Worm (Caenorhabditis elegans): ENCODE measurements around the gene mrpl-1.

The mrpl-1 gene

ce11 chrIV:7728402-7728963 lies 19.0 kb upstream of the mrpl-1 start, which contains the start of gene sucg-1:
Gene sucg-1, plus strand, starts transcription at chrIV:7728913.
- TF ChIP-seq F49E8.2 (tag; optimal IDR thresholded peaks at IDR 0.05; ENCODE audit: insufficient read depth) (no peak), lin-35 (GFP tag; optimal IDR thresholded peaks at IDR 0.05) (no peak), attf-3 (GFP tag; conservative IDR thresholded peaks at IDR 0.05) (peak; percentile 79), gei-17 (GFP tag; optimal IDR thresholded peaks at IDR 0.05) (no peak), hmg-1.2 (GFP tag; IDR thresholded peaks at IDR 0.05) (peak; percentile 37; the same call in 1 of the 2 replicates), cebp-1 (GFP tag; IDR thresholded peaks at IDR 0.05) (peak; percentile 84), cebp-1 (tag; optimal IDR thresholded peaks at IDR 0.05) (peak; percentile 91), hlh-26 (GFP tag; conservative IDR thresholded peaks at IDR 0.05) (no peak)

DNA sequence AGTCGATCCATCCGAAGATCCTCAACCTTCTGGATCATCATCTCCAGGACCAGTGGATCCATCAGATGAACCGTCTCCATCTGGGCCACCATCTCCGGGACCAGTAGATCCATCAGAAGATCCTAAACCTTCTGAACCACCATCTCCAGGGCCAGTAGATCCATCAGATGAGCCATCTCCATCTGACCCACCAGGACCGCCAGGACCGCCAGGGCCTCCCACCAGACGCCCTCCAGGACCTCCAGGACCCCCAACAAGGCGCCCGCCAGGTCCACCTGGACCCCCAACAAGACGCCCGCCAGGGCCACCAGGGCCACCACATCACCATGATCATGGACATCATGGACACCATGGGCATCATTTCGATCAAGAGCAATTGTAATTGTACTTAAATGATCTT lies 17.8 kb upstream of the mrpl-1 start:
- TF ChIP-seq F23B12.7 (tag; optimal IDR thresholded peaks at IDR 0.05; ENCODE audit: insufficient read depth) (no peak), zfh-2 (GFP tag; conservative IDR thresholded peaks at IDR 0.05) (peak; percentile 88), egrh-3 (GFP tag; IDR thresholded peaks at IDR 0.05) (peak; percentile 86; the same call in 1 of the 2 replicates)

DNA sequence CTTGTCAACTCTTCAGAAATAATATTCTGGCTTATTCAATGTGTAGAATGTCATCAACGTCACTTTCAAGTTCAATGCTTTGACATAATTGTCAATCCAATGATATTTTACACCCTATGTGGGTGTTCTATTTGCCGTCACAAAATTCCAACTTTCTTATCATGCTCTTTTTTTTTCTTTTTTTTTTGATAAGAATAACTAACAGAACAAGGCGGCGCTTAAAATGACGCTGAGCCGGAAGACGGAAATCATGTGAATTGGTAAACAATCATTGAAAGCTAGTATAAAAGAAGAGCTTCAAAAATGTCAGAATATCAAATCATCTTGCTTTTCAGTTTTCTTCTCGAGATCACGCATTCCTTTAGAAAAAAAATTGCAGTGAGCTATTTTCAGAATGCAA lies 16.8 kb upstream of the mrpl-1 start, which contains the start of gene C50F7.5:
Gene C50F7.5, plus strand, starts transcription at position 395 of the 400 bp plus-strand sequence.
- TF ChIP-seq hlh-12 (tag; optimal IDR thresholded peaks at IDR 0.05) (no peak), nhr-80 (tag; optimal IDR thresholded peaks at IDR 0.05) (peak; percentile 26)

DNA sequence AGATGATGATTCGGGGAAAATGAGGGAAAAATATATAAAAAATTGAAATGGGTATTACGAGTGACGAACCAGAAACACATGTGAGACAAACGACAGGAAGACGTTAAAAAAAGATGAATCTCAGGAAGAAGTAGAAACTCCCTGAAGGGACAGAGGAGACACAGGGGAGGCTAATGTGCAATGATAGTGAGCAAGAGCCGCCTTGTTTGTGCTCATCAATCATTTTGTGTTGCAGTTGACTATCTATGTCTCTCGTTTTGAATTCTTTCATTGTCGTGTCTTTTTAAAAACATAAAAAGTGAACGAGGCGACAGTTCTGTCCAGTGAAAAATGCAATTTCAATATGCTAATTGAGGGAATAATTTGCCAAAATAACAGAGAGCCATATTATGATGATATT lies 15.4 kb upstream of the mrpl-1 start:
- TF ChIP-seq egl-18 (GFP tag; IDR thresholded peaks at IDR 0.05): no peak
- TF ChIP-seq T07F8.4 (tag; optimal IDR thresholded peaks at IDR 0.05): no peak
- TF ChIP-seq bed-2 (GFP tag; IDR thresholded peaks at IDR 0.05): no peak
- TF ChIP-seq die-1 (tag; optimal IDR thresholded peaks at IDR 0.05): no peak
- TF ChIP-seq pbrm-1 (GFP tag; IDR thresholded peaks at IDR 0.05): no peak
- no peak for TF ChIP-seq snpc-3.4 (tag; optimal IDR thresholded peaks at IDR 0.05)
- TF ChIP-seq snpc-1.1 (tag; optimal IDR thresholded peaks at IDR 0.05; ENCODE audit: insufficient read depth): no peak
- TF ChIP-seq C06A6.2 (GFP tag; conservative IDR thresholded peaks at IDR 0.05): no peak
- TF ChIP-seq rcor-1 (GFP tag; IDR thresholded peaks at IDR 0.05): no peak
- TF ChIP-seq hrde-1 (tag; optimal IDR thresholded peaks at IDR 0.05; ENCODE audit: borderline replicate concordance): no peak
- no peak for TF ChIP-seq T26A5.8 (tag; optimal IDR thresholded peaks at IDR 0.05)
- no peak for TF ChIP-seq akir-1 (GFP tag; optimal IDR thresholded peaks at IDR 0.05)
- no peak for TF ChIP-seq gei-17 (GFP tag; optimal IDR thresholded peaks at IDR 0.05)
- TF ChIP-seq snpc-4 (GFP tag; optimal IDR thresholded peaks at IDR 0.05): no peak
- no peak for TF ChIP-seq snpc-4 (tag; optimal IDR thresholded peaks at IDR 0.05)
- TF ChIP-seq mxl-1 (tag; optimal IDR thresholded peaks at IDR 0.05): no peak
- TF ChIP-seq lin-35 (GFP tag; optimal IDR thresholded peaks at IDR 0.05): no peak

- TF ChIP-seq egl-18 (GFP tag; IDR thresholded peaks at IDR 0.05): no peak
- no peak for TF ChIP-seq ztf-22 (GFP tag; optimal IDR thresholded peaks at IDR 0.05)
- TF ChIP-seq rpc-1 (optimal IDR thresholded peaks at IDR 0.05): no peak
- no peak for TF ChIP-seq rpc-1 (tag; optimal IDR thresholded peaks at IDR 0.05)
- TF ChIP-seq dpff-1 (tag; optimal IDR thresholded peaks at IDR 0.05): no peak
- no peak for TF ChIP-seq unc-130 (GFP tag; optimal IDR thresholded peaks at IDR 0.05)
- no peak for TF ChIP-seq sea-2 (GFP tag; IDR thresholded peaks at IDR 0.05)
- TF ChIP-seq madf-6 (GFP tag; IDR thresholded peaks at IDR 0.05): no peak
- no peak for TF ChIP-seq bed-2 (GFP tag; IDR thresholded peaks at IDR 0.05)
- TF ChIP-seq B0019.2 (GFP tag; conservative IDR thresholded peaks at IDR 0.05): no peak
- no peak for TF ChIP-seq lin-35 (GFP tag; optimal IDR thresholded peaks at IDR 0.05)
- TF ChIP-seq D2030.7 (GFP tag; IDR thresholded peaks at IDR 0.05): no peak
- no peak for TF ChIP-seq dpl-1 (GFP tag; optimal IDR thresholded peaks at IDR 0.05)
- TF ChIP-seq K12H6.12 (tag; optimal IDR thresholded peaks at IDR 0.05): no peak
- no peak for TF ChIP-seq lin-26 (GFP tag; IDR thresholded peaks at IDR 0.05)
- no peak for TF ChIP-seq ztf-6 (GFP tag; IDR thresholded peaks at IDR 0.05)
Measured at ce11 chrIV:7723555-7723954, 14.1 kb upstream of the mrpl-1 start.
